Fruit fly (Drosophila melanogaster) whole organism, embryonic: Measurements from ENCODE around the gene CG33281.

Experiments used
- Abd-B ChIP-seq: fragments of 200-800 bp; sonication (Bioruptor generic); optimal IDR thresholded peaks from 2 replicates; lab custom pipeline; 2018; ENCODE audit warnings: missing biosample characterization, mild to moderate bottlenecking, missing genetic modification characterization, moderate library complexity
- CG1024 ChIP-seq: fragments of 200-800 bp; sonication (Bioruptor generic); IDR thresholded peaks from 2 replicates; pipeline ENCODE4 v1.3.6; 2022; ENCODE audit warnings: missing biosample characterization, missing genetic modification characterization
- CG10274 ChIP-seq: fragments of 200-800 bp; sonication (Bioruptor generic); optimal IDR thresholded peaks from 3 replicates; lab custom pipeline; 2017; ENCODE audit warnings: missing biosample characterization, mild to moderate bottlenecking, missing genetic modification characterization
- CG10366 ChIP-seq: fragments of 200-800 bp; sonication (Bioruptor generic); IDR thresholded peaks from 2 replicates; pipeline ENCODE4 v1.3.6; 2022; ENCODE audit warnings: missing biosample characterization, missing genetic modification characterization
- CG10565 ChIP-seq: fragments of 200-800 bp; sonication (Bioruptor generic); optimal IDR thresholded peaks from 3 replicates; lab custom pipeline; 2016; ENCODE audit warnings: missing biosample characterization, mild to moderate bottlenecking, missing genetic modification characterization
- CG11093 ChIP-seq: fragments of 200-800 bp; sonication (Bioruptor generic); IDR thresholded peaks from 3 replicates; pipeline ENCODE4 v1.3.6; 2022; ENCODE audit warnings: missing biosample characterization, missing genetic modification characterization
- CG11560 ChIP-seq: fragments of 200-800 bp; sonication (Bioruptor generic); IDR thresholded peaks from 3 replicates; pipeline ENCODE4 v1.3.6; 2022; ENCODE audit warnings: missing biosample characterization, missing genetic modification characterization
- CG11695 ChIP-seq: fragments of 200-800 bp; sonication (Bioruptor generic); IDR thresholded peaks from 3 replicates; pipeline ENCODE4 v1.3.6; 2022; ENCODE audit warnings: missing biosample characterization, missing genetic modification characterization
- CG13123 ChIP-seq: fragments of 200-800 bp; sonication (Bioruptor generic); optimal IDR thresholded peaks from 2 replicates; lab custom pipeline; 2016; ENCODE audit warnings: missing biosample characterization, missing genetic modification characterization
- CG14860 ChIP-seq: fragments of 200-800 bp; sonication (Bioruptor generic); IDR thresholded peaks from 3 replicates; pipeline ENCODE4 v1.3.6; 2022; ENCODE audit warnings: missing biosample characterization, missing genetic modification characterization; ENCODE audit not compliant: partially characterized antibody
- CG15269 ChIP-seq: fragments of 200-800 bp; sonication (Bioruptor generic); optimal IDR thresholded peaks from 2 replicates; lab custom pipeline; 2018; ENCODE audit warnings: missing biosample characterization, mild to moderate bottlenecking, missing genetic modification characterization, moderate library complexity
- CG1832 ChIP-seq: fragments of 200-800 bp; sonication (Bioruptor generic); optimal IDR thresholded peaks from 2 replicates; lab custom pipeline; 2017; ENCODE audit warnings: missing biosample characterization, mild to moderate bottlenecking, missing genetic modification characterization, inconsistent platforms
- CG18476 ChIP-seq: fragments of 200-800 bp; sonication (Bioruptor generic); optimal IDR thresholded peaks from 2 replicates; lab custom pipeline; 2016; ENCODE audit warnings: missing biosample characterization, mild to moderate bottlenecking, missing genetic modification characterization
- CG18599 ChIP-seq: fragments of 200-800 bp; sonication (Bioruptor generic); optimal IDR thresholded peaks from 3 replicates; lab custom pipeline; 2017; ENCODE audit warnings: missing biosample characterization, missing genetic modification characterization, mild to moderate bottlenecking, moderate library complexity, missing genetic modification reagents
- CG2199 ChIP-seq: fragments of 200-800 bp; sonication (Bioruptor generic); IDR thresholded peaks from 3 replicates; pipeline ENCODE4 v1.3.6; 2022; ENCODE audit warnings: missing biosample characterization, missing genetic modification characterization
- CG30020 ChIP-seq: fragments of 200-800 bp; optimal IDR thresholded peaks from 2 replicates; lab custom pipeline; 2019; ENCODE audit warnings: missing biosample characterization, mild to moderate bottlenecking, missing genetic modification characterization, moderate library complexity
- CG3407 ChIP-seq: fragments of 200-800 bp; sonication (Bioruptor generic); optimal IDR thresholded peaks from 2 replicates; lab custom pipeline; 2018; ENCODE audit warnings: missing biosample characterization, mild to moderate bottlenecking, missing genetic modification characterization
- CG34224 ChIP-seq: fragments of 200-800 bp; sonication (Bioruptor generic); IDR thresholded peaks from 3 replicates; pipeline ENCODE4 v1.3.6; 2022; ENCODE audit warnings: missing biosample characterization, missing genetic modification characterization; ENCODE audit not compliant: partially characterized antibody
- CG3995 ChIP-seq: fragments of 200-800 bp; sonication (Bioruptor generic); optimal IDR thresholded peaks from 3 replicates; lab custom pipeline; 2016; ENCODE audit warnings: missing biosample characterization, missing genetic modification characterization
- CG4328 ChIP-seq: fragments of 200-800 bp; sonication (Bioruptor generic); optimal IDR thresholded peaks from 3 replicates; lab custom pipeline; 2017; ENCODE audit warnings: missing biosample characterization, missing genetic modification reagents, missing genetic modification characterization
- CG4424 ChIP-seq: fragments of 200-800 bp; sonication (Bioruptor generic); optimal IDR thresholded peaks from 3 replicates; lab custom pipeline; 2016; ENCODE audit warnings: missing biosample characterization, missing genetic modification characterization
- CG4730 ChIP-seq: fragments of 200-800 bp; sonication (Bioruptor generic); IDR thresholded peaks from 2 replicates; pipeline ENCODE4 v1.3.6; 2022; ENCODE audit warnings: missing biosample characterization, missing genetic modification characterization
- Chrac-16 ChIP-seq: fragments of 200-800 bp; sonication (Bioruptor generic); optimal IDR thresholded peaks from 3 replicates; lab custom pipeline; 2016; ENCODE audit warnings: missing biosample characterization, missing genetic modification characterization
- Dll ChIP-seq: fragments of 200-800 bp; sonication (Bioruptor generic); IDR thresholded peaks from 4 replicates; pipeline ENCODE4 v1.3.6; 2022; ENCODE audit warnings: missing biosample characterization, missing genetic modification characterization; ENCODE audit not compliant: partially characterized antibody
- Elba2 ChIP-seq: fragments of 200-800 bp; sonication (Bioruptor generic); optimal IDR thresholded peaks from 3 replicates; lab custom pipeline; 2016; ENCODE audit warnings: missing biosample characterization, missing genetic modification characterization
- Lim3 ChIP-seq: fragments of 200-800 bp; sonication (Bioruptor generic); IDR thresholded peaks from 2 replicates; pipeline ENCODE4 v1.3.6; 2022; ENCODE audit warnings: missing biosample characterization, missing genetic modification characterization
- Nf-YB ChIP-seq: fragments of 200-800 bp; sonication (Bioruptor generic); optimal IDR thresholded peaks from 3 replicates; lab custom pipeline; 2019; ENCODE audit warnings: missing biosample characterization, mild to moderate bottlenecking, missing genetic modification characterization, moderate library complexity
- Oaz ChIP-seq: fragments of 200-800 bp; sonication (Bioruptor generic); IDR thresholded peaks from 2 replicates; pipeline ENCODE4 v1.3.6; 2022; ENCODE audit warnings: missing biosample characterization, missing genetic modification characterization
- Taf1 ChIP-seq: fragments of 200-800 bp; sonication (Bioruptor generic); IDR thresholded peaks from 2 replicates; pipeline ENCODE4 v1.3.6; 2022; ENCODE audit warnings: missing biosample characterization, missing genetic modification characterization
- Xrp1 ChIP-seq: fragments of 200-800 bp; sonication (Bioruptor generic); IDR thresholded peaks from 2 replicates; pipeline ENCODE4 v1.3.6; 2022; ENCODE audit warnings: missing biosample characterization, missing genetic modification characterization
- ab ChIP-seq: fragments of 200-800 bp; sonication (Bioruptor generic); optimal IDR thresholded peaks from 2 replicates; lab custom pipeline; 2016; ENCODE audit warnings: missing biosample characterization, missing genetic modification characterization
- ap ChIP-seq: fragments of 200-800 bp; sonication (Bioruptor generic); IDR thresholded peaks from 2 replicates; pipeline ENCODE4 v1.3.6; 2022; ENCODE audit warnings: missing biosample characterization, missing genetic modification characterization
- az2 ChIP-seq: fragments of 200-800 bp; sonication (Bioruptor generic); optimal IDR thresholded peaks from 3 replicates; lab custom pipeline; 2016; ENCODE audit warnings: missing biosample characterization, missing genetic modification characterization
- caup ChIP-seq: fragments of 200-800 bp; sonication (Bioruptor generic); optimal IDR thresholded peaks from 3 replicates; lab custom pipeline; 2017; ENCODE audit warnings: missing biosample characterization, mild to moderate bottlenecking, missing genetic modification characterization, moderate library complexity; ENCODE audit not compliant: severe bottlenecking
- esg ChIP-seq: fragments of 200-800 bp; sonication (Bioruptor generic); conservative IDR thresholded peaks from 2 replicates; pipeline ENCODE4 v1.3.6; 2022; ENCODE audit warnings: missing biosample characterization, missing genetic modification characterization
- ewg ChIP-seq: fragments of 200-800 bp; sonication (Bioruptor generic); optimal IDR thresholded peaks from 3 replicates; lab custom pipeline; 2017; ENCODE audit warnings: mild to moderate bottlenecking, missing biosample characterization, missing genetic modification reagents, missing genetic modification characterization
- gro ChIP-seq: fragments of 200-800 bp; sonication (Bioruptor generic); optimal IDR thresholded peaks from 2 replicates; lab custom pipeline; 2016; ENCODE audit warnings: missing biosample characterization, missing genetic modification characterization
- hb ChIP-seq: fragments of 200-800 bp; sonication (Bioruptor generic); IDR thresholded peaks from 3 replicates; pipeline ENCODE4 v1.3.6; 2022; ENCODE audit warnings: missing biosample characterization, missing genetic modification characterization; ENCODE audit not compliant: partially characterized antibody
- ken ChIP-seq: fragments of 200-800 bp; sonication (Bioruptor generic); IDR thresholded peaks from 3 replicates; pipeline ENCODE4 v1.3.6; 2022; ENCODE audit warnings: missing biosample characterization, missing genetic modification characterization
- maf-S ChIP-seq: fragments of 200-800 bp; sonication (Bioruptor generic); optimal IDR thresholded peaks from 2 replicates; lab custom pipeline; 2016; ENCODE audit warnings: missing biosample characterization, missing genetic modification characterization
- nom ChIP-seq: fragments of 200-800 bp; sonication (Bioruptor generic); optimal IDR thresholded peaks from 2 replicates; lab custom pipeline; 2017; ENCODE audit warnings: missing biosample characterization, missing genetic modification characterization, mild to moderate bottlenecking, moderate library complexity, missing genetic modification reagents
- pfk ChIP-seq: fragments of 200-800 bp; sonication (Bioruptor generic); optimal IDR thresholded peaks from 2 replicates; lab custom pipeline; 2018; ENCODE audit warnings: missing biosample characterization, mild to moderate bottlenecking, missing genetic modification characterization, moderate library complexity
- pita ChIP-seq: fragments of 200-800 bp; sonication (Bioruptor generic); optimal IDR thresholded peaks from 2 replicates; lab custom pipeline; 2017; ENCODE audit warnings: missing biosample characterization, mild to moderate bottlenecking, missing genetic modification characterization
- psq ChIP-seq: fragments of 200-800 bp; sonication (Bioruptor generic); optimal IDR thresholded peaks from 2 replicates; lab custom pipeline; 2017; ENCODE audit warnings: missing biosample characterization, missing genetic modification characterization
- pum ChIP-seq: fragments of 200-800 bp; sonication (Bioruptor generic); optimal IDR thresholded peaks from 2 replicates; lab custom pipeline; 2016; ENCODE audit warnings: missing biosample characterization, missing genetic modification characterization
- run ChIP-seq: fragments of 200-800 bp; sonication (Bioruptor generic); optimal IDR thresholded peaks from 3 replicates; lab custom pipeline; 2018; ENCODE audit warnings: missing biosample characterization, mild to moderate bottlenecking, missing genetic modification characterization
- sob ChIP-seq: fragments of 200-800 bp; sonication (Bioruptor generic); IDR thresholded peaks from 2 replicates; pipeline ENCODE4 v1.3.6; 2022; ENCODE audit warnings: missing biosample characterization, missing genetic modification characterization
- twi ChIP-seq: fragments of 200-800 bp; optimal IDR thresholded peaks from 2 replicates; lab custom pipeline; 2019; ENCODE audit warnings: missing biosample characterization, mild to moderate bottlenecking, missing genetic modification characterization, moderate library complexity
- unc-4 ChIP-seq: fragments of 200-800 bp; sonication (Bioruptor generic); IDR thresholded peaks from 2 replicates; pipeline ENCODE4 v1.3.6; 2022; ENCODE audit warnings: missing biosample characterization, missing genetic modification characterization; ENCODE audit not compliant: partially characterized antibody

The CG33281 gene

DNA sequence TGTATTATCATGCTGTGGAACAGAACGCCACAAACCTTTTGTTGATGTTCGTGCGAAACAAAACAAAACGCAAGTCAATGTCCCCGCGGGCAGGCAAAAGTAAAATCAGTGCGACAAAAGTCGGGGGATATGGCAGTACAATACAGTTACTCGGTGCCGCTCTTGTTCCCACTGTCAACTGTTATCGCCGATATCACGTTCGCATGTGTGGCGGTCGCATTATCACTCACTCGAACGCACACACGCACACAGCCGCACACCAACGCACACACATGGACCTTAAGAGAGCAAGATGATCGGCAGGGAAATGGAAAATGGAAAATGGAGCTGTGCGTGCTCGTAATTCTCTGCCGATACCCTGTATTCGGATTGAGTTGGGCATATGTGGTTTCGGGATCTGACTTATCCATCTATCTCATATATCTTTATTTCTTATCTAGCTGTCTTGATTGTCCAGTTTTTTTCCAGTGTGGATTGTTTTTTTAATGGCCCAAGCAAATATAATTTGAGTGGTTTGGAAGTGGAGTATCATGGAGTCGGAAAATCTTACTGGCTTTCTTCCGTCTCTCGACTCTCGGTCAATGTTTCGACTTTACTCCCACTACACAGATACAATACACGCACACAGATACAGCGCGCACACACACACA lies 14.7 kb downstream of the CG33281 start (continued):
- TF ChIP-seq psq (peak; percentile 52), CG18476 (GFP tag; lab: Kevin White, UChicago) (peak; percentile 58), gro (GFP tag; lab: Kevin White, UChicago) (no peak), CG4424 (GFP tag; lab: Kevin White, UChicago) (peak; percentile 91), Abd-B (GFP tag; lab: Kevin White, UChicago) (peak; percentile 85), sob (GFP tag; lab: Robert Waterston, UW) (peak; percentile 48; the same call in 1 of the 2 replicates), CG18599 (GFP tag; lab: Kevin White, UChicago) (peak; percentile 69), caup (GFP tag; lab: Kevin White, UChicago) (no peak), pita (GFP tag; lab: Kevin White, UChicago) (no peak), CG14860 (GFP tag; lab: Robert Waterston, UW) (no peak), nom (GFP tag; lab: Kevin White, UChicago) (no peak), CG1832 (no peak), Nf-YB (GFP tag; lab: Kevin White, UChicago) (peak; percentile 56), unc-4 (GFP tag; lab: Robert Waterston, UW) (no peak), az2 (GFP tag; lab: Kevin White, UChicago) (peak; percentile 92), ap (GFP tag; lab: Robert Waterston, UW) (peak; percentile 54), pum (GFP tag; lab: Kevin White, UChicago) (peak; percentile 88), CG30020 (tag; lab: Kevin White, UChicago) (no peak), CG15269 (tag; lab: Kevin White, UChicago) (no peak), CG4328 (no peak), CG3995 (GFP tag; lab: Kevin White, UChicago) (no peak), Lim3 (no peak), Oaz (GFP tag; lab: Robert Waterston, UW) (no peak), ab (peak; percentile 61), CG34224 (GFP tag; lab: Robert Waterston, UW) (no peak), CG11560 (no peak), Dll (GFP tag; lab: Robert Waterston, UW) (no peak), CG10274 (GFP tag; lab: Kevin White, UChicago) (no peak), CG1024 (GFP tag; lab: Robert Waterston, UW) (peak; percentile 73), twi (peak; percentile 53), ken (GFP tag; lab: Robert Waterston, UW) (peak; percentile 94), Chrac-16 (peak; percentile 86), CG13123 (peak; percentile 39), CG11695 (GFP tag; lab: Robert Waterston, UW) (peak; percentile 57; the same call in 1 of the 3 replicates), esg (GFP tag; lab: Robert Waterston, UW) (peak; percentile 30; the same call in 1 of the 2 replicates), hb (GFP tag; lab: Robert Waterston, UW) (no peak), CG2199 (GFP tag; lab: Robert Waterston, UW) (peak; percentile 67; the same call in 1 of the 3 replicates), CG3407 (peak; percentile 85), Taf1 (GFP tag; lab: Robert Waterston, UW) (no peak), maf-S (peak; percentile 52), Xrp1 (GFP tag; lab: Robert Waterston, UW) (peak; percentile 92; the same call in 1 of the 2 replicates), CG10366 (GFP tag; lab: Robert Waterston, UW) (peak; percentile 75), run (tag; lab: Kevin White, UChicago) (peak; percentile 40), ewg (GFP tag; lab: Kevin White, UChicago) (peak; percentile 89), CG10565 (GFP tag; lab: Kevin White, UChicago) (peak; percentile 23), Elba2 (GFP tag; lab: Kevin White, UChicago) (no peak), CG11093 (GFP tag; lab: Robert Waterston, UW) (peak; percentile 83), CG4730 (peak; percentile 66; the same call in 1 of the 2 replicates), pfk (GFP tag; lab: Kevin White, UChicago) (no peak)
